Worm (Caenorhabditis elegans) whole organism, L4/young adult: ENCODE results near the gene fbxb-90.

Experiments used
- W03F9.2 ChIP-seq: fragments of 150-350 bp; optimal IDR thresholded peaks from 2 replicates; lab custom pipeline; 2014; ENCODE audit warnings: missing biosample characterization, missing genetic modification characterization
- dao-5 ChIP-seq: sonication (generic microtip); optimal IDR thresholded peaks from 2 replicates; lab custom pipeline; 2016; ENCODE audit warnings: missing genotype, missing genetic modification characterization, moderate library complexity, missing compliant biosample characterization
- him-1 ChIP-seq: sonication (generic microtip); optimal IDR thresholded peaks from 2 replicates; lab custom pipeline; 2016; ENCODE audit warnings: missing genotype, missing genetic modification reagents, missing genetic modification characterization, missing compliant biosample characterization

- TF ChIP-seq him-1 (tag; lab: Kevin White, UChicago) (no peak), dao-5 (no peak), W03F9.2 (tag; lab: Kevin White, UChicago) (no peak)
Observed at ce11 chrII:3716961-3717360, 31.7 kb downstream of the fbxb-90 start, which contains the start of gene fbxc-52.
